Fruit fly (Drosophila melanogaster): ENCODE measurements around the gene ash2.

Gene ash2

dm6 chr3R:24659173-24659846 lies 9.4 kb downstream of the ash2 start, which contains the start of gene CG31126 (continued):
- TF ChIP-seq hbn (GFP tag; IDR thresholded peaks at IDR 0.05; ENCODE audit: partially characterized antibody), result peak; percentile 65
- TF ChIP-seq vvl (GFP tag; IDR thresholded peaks at IDR 0.05), result 0 out of 2 replicates have a peak, but pooled peaks have one; percentile 37
- no peak for TF ChIP-seq CG11696 (GFP tag; IDR thresholded peaks at IDR 0.05)
- TF ChIP-seq pzg (GFP tag; optimal IDR thresholded peaks at IDR 0.05), result peak; percentile 67
- TF ChIP-seq Ets97D (GFP tag; optimal IDR thresholded peaks at IDR 0.05), result no peak
- TF ChIP-seq CG13287 (GFP tag; IDR thresholded peaks at IDR 0.05; ENCODE audit: partially characterized antibody), result peak; percentile 76
- peak; percentile 42 for TF ChIP-seq E2f2 (GFP tag; IDR thresholded peaks at IDR 0.05)
- no peak for TF ChIP-seq pb (GFP tag; optimal IDR thresholded peaks at IDR 0.05)
- TF ChIP-seq MBD-R2 (GFP tag; IDR thresholded peaks at IDR 0.05), result peak; percentile 95
- TF ChIP-seq Ravus (GFP tag; IDR thresholded peaks at IDR 0.05), result no peak
- no peak for TF ChIP-seq dan (GFP tag; IDR thresholded peaks at IDR 0.05)
- no peak for TF ChIP-seq CG1529 (GFP tag; optimal IDR thresholded peaks at IDR 0.05)
- TF ChIP-seq Stat92E (GFP tag; optimal IDR thresholded peaks at IDR 0.05), result no peak
- no peak for TF ChIP-seq klu (GFP tag; IDR thresholded peaks at IDR 0.05)
- TF ChIP-seq nerfin-2 (GFP tag; IDR thresholded peaks at IDR 0.05; ENCODE audit: partially characterized antibody), result peak; percentile 50; the same call in 1 of the 2 replicates
- no peak for TF ChIP-seq cad (GFP tag; optimal IDR thresholded peaks at IDR 0.05)
- no peak for TF ChIP-seq danr (GFP tag; IDR thresholded peaks at IDR 0.05)
- no peak for TF ChIP-seq CG9215 (GFP tag; IDR thresholded peaks at IDR 0.05)
- no peak for TF ChIP-seq kni (GFP tag; optimal IDR thresholded peaks at IDR 0.05)
- TF ChIP-seq fu2 (GFP tag; optimal IDR thresholded peaks at IDR 0.05), result no peak
- peak; percentile 70 for TF ChIP-seq Dll (GFP tag; IDR thresholded peaks at IDR 0.05; ENCODE audit: partially characterized antibody)
- peak; percentile 67 for TF ChIP-seq CG34224 (GFP tag; IDR thresholded peaks at IDR 0.05; ENCODE audit: partially characterized antibody)
- TF ChIP-seq CG10543 (GFP tag; optimal IDR thresholded peaks at IDR 0.05), result no peak
- TF ChIP-seq CG16813 (GFP tag; IDR thresholded peaks at IDR 0.05; ENCODE audit: partially characterized antibody), result peak; percentile 59; the same call in 2 of the 3 replicates
- TF ChIP-seq row (GFP tag; IDR thresholded peaks at IDR 0.05), result peak; percentile 16; the same call in 1 of the 3 replicates
- TF ChIP-seq Pdp1 (GFP tag; optimal IDR thresholded peaks at IDR 0.05), result peak in 1 of 2 experiments; percentile 100
- TF ChIP-seq BEAF-32 (GFP tag; optimal IDR thresholded peaks at IDR 0.05), result peak; percentile 48
- TF ChIP-seq Rx (GFP tag; IDR thresholded peaks at IDR 0.05), result no peak
- TF ChIP-seq chif (GFP tag; optimal IDR thresholded peaks at IDR 0.05), result no peak
- no peak for TF ChIP-seq CG6765 (GFP tag; optimal IDR thresholded peaks at IDR 0.05)
- TF ChIP-seq CG7963 (GFP tag; IDR thresholded peaks at IDR 0.05; ENCODE audit: partially characterized antibody), result 0 out of 3 replicates have a peak, but pooled peaks have one; percentile 47
- TF ChIP-seq CG3995 (GFP tag; optimal IDR thresholded peaks at IDR 0.05), result peak; percentile 26
- peak; percentile 65 for TF ChIP-seq Med (GFP tag)
- no peak for TF ChIP-seq CG7928 (GFP tag; optimal IDR thresholded peaks at IDR 0.05)
- TF ChIP-seq HmgZ (tag; optimal IDR thresholded peaks at IDR 0.05), result peak; percentile 35
- peak; percentile 7 for TF ChIP-seq Fer1 (GFP tag; optimal IDR thresholded peaks at IDR 0.05)
- TF ChIP-seq unc-4 (GFP tag; IDR thresholded peaks at IDR 0.05; ENCODE audit: partially characterized antibody), result peak; percentile 58
- peak; percentile 63 for TF ChIP-seq cg (GFP tag; optimal IDR thresholded peaks at IDR 0.05)
- TF ChIP-seq CG17829 (tag; optimal IDR thresholded peaks at IDR 0.05), result no peak
- TF ChIP-seq CG15696 (tag; optimal IDR thresholded peaks at IDR 0.05), result no peak
- no peak for TF ChIP-seq Gug (GFP tag; IDR thresholded peaks at IDR 0.05)
